Worm (Caenorhabditis elegans) whole organism, L4 larva: Measurements from ENCODE around the gene catp-8.

Experiments used
- F10B5.3 ChIP-seq: sonication (generic microtip); optimal IDR thresholded peaks from 2 replicates; lab custom pipeline; 2016; ENCODE audit warnings: mild to moderate bottlenecking, missing genetic modification characterization, missing compliant biosample characterization
- F26F4.8 ChIP-seq: fragments of 200-800 bp; sonication (Bioruptor generic); conservative IDR thresholded peaks from 2 replicates; pipeline ENCODE4 v1.3.6; 2022; ENCODE audit warnings: missing genetic modification characterization, missing compliant biosample characterization
- F49E8.2 ChIP-seq: sonication (generic microtip); optimal IDR thresholded peaks from 2 replicates; lab custom pipeline; 2016; ENCODE audit warnings: missing compliant biosample characterization, mild to moderate bottlenecking, missing genetic modification characterization, borderline replicate concordance
- R02D3.7 ChIP-seq: fragments of 150-350 bp; sonication (generic microtip); optimal IDR thresholded peaks from 3 replicates; lab custom pipeline; 2014; ENCODE audit warnings: missing biosample characterization, missing genetic modification characterization
- Y105C5A.15 ChIP-seq: fragments of 200-800 bp; sonication (Bioruptor generic); IDR thresholded peaks from 2 replicates; pipeline ENCODE4 v1.3.6; 2022; ENCODE audit warnings: missing genetic modification characterization, missing compliant biosample characterization
- Y48G9A.11 ChIP-seq: fragments of 200-800 bp; sonication (Bioruptor generic); IDR thresholded peaks from 2 replicates; pipeline ENCODE4 v1.3.6; 2022; ENCODE audit warnings: missing genetic modification reagents, missing genetic modification characterization, missing compliant biosample characterization
- Y5F2A.4 ChIP-seq: fragments of 200-800 bp; sonication (Bioruptor generic); optimal IDR thresholded peaks from 2 replicates; lab custom pipeline; 2018; ENCODE audit warnings: mild to moderate bottlenecking, missing genetic modification characterization, missing compliant biosample characterization
- ceh-82 ChIP-seq: sonication (generic microtip); optimal IDR thresholded peaks from 2 replicates; lab custom pipeline; 2017; ENCODE audit warnings: missing biosample characterization, missing genetic modification characterization
- ces-1 ChIP-seq: fragments of 150-350 bp; sonication (generic microtip); optimal IDR thresholded peaks from 4 replicates; lab custom pipeline; 2014; ENCODE audit warnings: missing biosample characterization, missing genetic modification reagents, missing genetic modification characterization
- daf-19 ChIP-seq: fragments of 200-800 bp; sonication (Bioruptor generic); conservative IDR thresholded peaks from 2 replicates; pipeline ENCODE4 v1.3.6; 2022; ENCODE audit warnings: missing genetic modification characterization, missing compliant biosample characterization
- dmd-6 ChIP-seq: fragments of 200-800 bp; sonication (Bioruptor generic); IDR thresholded peaks from 2 replicates; pipeline ENCODE4 v1.3.6; 2022; ENCODE audit warnings: missing genetic modification reagents, missing genetic modification characterization, missing compliant biosample characterization
- duxl-1 ChIP-seq: sonication (generic microtip); optimal IDR thresholded peaks from 2 replicates; lab custom pipeline; 2016; ENCODE audit warnings: mild to moderate bottlenecking, missing genetic modification characterization, moderate library complexity, missing compliant biosample characterization; ENCODE audit not compliant: poor library complexity
- gei-8 ChIP-seq: fragments of 200-800 bp; sonication (Bioruptor generic); optimal IDR thresholded peaks from 2 replicates; lab custom pipeline; 2018; ENCODE audit warnings: mild to moderate bottlenecking, missing genetic modification characterization, missing compliant biosample characterization
- hlh-11 ChIP-seq: fragments of 200-800 bp; sonication (Bioruptor generic); optimal IDR thresholded peaks from 2 replicates; lab custom pipeline; 2018; ENCODE audit warnings: mild to moderate bottlenecking, missing genetic modification characterization, missing compliant biosample characterization
- hlh-30 ChIP-seq: sonication (generic microtip); optimal IDR thresholded peaks from 2 replicates; lab custom pipeline; 2017; ENCODE audit warnings: antibody characterized with exemption, mild to moderate bottlenecking, missing genetic modification characterization, missing compliant biosample characterization; ENCODE audit not compliant: insufficient read depth
- lin-1 ChIP-seq: fragments of 200-800 bp; sonication (Bioruptor generic); IDR thresholded peaks from 2 replicates; pipeline ENCODE4 v1.3.6; 2022; ENCODE audit warnings: missing genetic modification reagents, missing genetic modification characterization, missing compliant biosample characterization
- lin-13 ChIP-seq: fragments of 150-350 bp; optimal IDR thresholded peaks from 2 replicates; lab custom pipeline; 2014; ENCODE audit warnings: missing biosample characterization, missing genetic modification reagents, missing genetic modification characterization
- lin-15B ChIP-seq: fragments of 150-350 bp; sonication (generic microtip); optimal IDR thresholded peaks from 3 replicates; lab custom pipeline; 2014; ENCODE audit warnings: missing biosample characterization, missing genetic modification characterization
- lsy-2 ChIP-seq, 2 experiments: fragments of 150-350 bp in 1 of 2; sonication (generic microtip) in 1 of 2; optimal IDR thresholded peaks; 2 replicates each; lab custom pipeline; 2014 to 2017; ENCODE audit warnings: missing biosample characterization in 2 of 2, missing genetic modification characterization in 2 of 2
- madf-5 ChIP-seq, 2 experiments: fragments of 200-800 bp; sonication (Bioruptor generic); IDR thresholded peaks; 2 replicates each; pipeline ENCODE4 v1.3.6; 2022; ENCODE audit warnings: missing compliant biosample characterization in 2 of 2, missing genetic modification characterization in 2 of 2
- mdl-1 ChIP-seq, 2 experiments: fragments of 150-350 bp in 1 of 2; sonication (generic microtip) in 1 of 2; optimal IDR thresholded peaks; 2 replicates each; lab custom pipeline; 2014 to 2017; ENCODE audit warnings: missing biosample characterization in 2 of 2, missing genetic modification characterization in 2 of 2
- mes-2 ChIP-seq: sonication (generic microtip); optimal IDR thresholded peaks from 2 replicates; lab custom pipeline; 2016; ENCODE audit warnings: missing genotype, mild to moderate bottlenecking, missing genetic modification characterization, missing compliant biosample characterization; ENCODE audit not compliant: poor library complexity, severe bottlenecking
- mxl-2 ChIP-seq: fragments of 200-800 bp; sonication (Bioruptor generic); conservative IDR thresholded peaks from 2 replicates; pipeline ENCODE4 v1.3.6; 2022; ENCODE audit warnings: missing genetic modification reagents, missing genetic modification characterization, missing compliant biosample characterization
- mxl-3 ChIP-seq: fragments of 200-800 bp; sonication (Bioruptor generic); optimal IDR thresholded peaks from 2 replicates; lab custom pipeline; 2018; ENCODE audit warnings: mild to moderate bottlenecking, missing genetic modification characterization, missing compliant biosample characterization
- nhr-11 ChIP-seq: fragments of 150-350 bp; optimal IDR thresholded peaks from 2 replicates; lab custom pipeline; 2014; ENCODE audit warnings: missing biosample characterization, missing genetic modification characterization
- nhr-237 ChIP-seq: sonication (generic microtip); optimal IDR thresholded peaks from 2 replicates; lab custom pipeline; 2017; ENCODE audit warnings: missing biosample characterization, missing genetic modification characterization
- nhr-25 ChIP-seq: sonication (generic microtip); optimal IDR thresholded peaks from 2 replicates; lab custom pipeline; 2017; ENCODE audit warnings: missing genetic modification characterization, mild to moderate bottlenecking, missing compliant biosample characterization, antibody characterized with exemption, moderate library complexity, borderline replicate concordance; ENCODE audit not compliant: insufficient read depth
- nhr-28 ChIP-seq: fragments of 150-350 bp; optimal IDR thresholded peaks from 2 replicates; lab custom pipeline; 2014; ENCODE audit warnings: missing biosample characterization, missing genetic modification characterization
- nhr-48 ChIP-seq: sonication (generic microtip); optimal IDR thresholded peaks from 2 replicates; lab custom pipeline; 2016; ENCODE audit warnings: mild to moderate bottlenecking, missing genetic modification characterization, missing compliant biosample characterization
- nhr-77 ChIP-seq: fragments of 150-350 bp; optimal IDR thresholded peaks from 2 replicates; lab custom pipeline; 2014; ENCODE audit warnings: missing biosample characterization, missing genetic modification characterization
- php-3 ChIP-seq: fragments of 200-800 bp; sonication (Bioruptor generic); IDR thresholded peaks from 2 replicates; pipeline ENCODE4 v1.3.6; 2022; ENCODE audit warnings: missing genetic modification reagents, missing genetic modification characterization, missing compliant biosample characterization
- pqm-1 ChIP-seq: sonication (generic microtip); optimal IDR thresholded peaks from 2 replicates; lab custom pipeline; 2017; ENCODE audit warnings: missing biosample characterization, missing genetic modification characterization
- snpc-4 ChIP-seq: fragments of 150-350 bp; optimal IDR thresholded peaks from 2 replicates; lab custom pipeline; 2014; ENCODE audit warnings: missing biosample characterization, missing genetic modification characterization
- spr-3 ChIP-seq: fragments of 200-800 bp; sonication (Bioruptor generic); optimal IDR thresholded peaks from 2 replicates; lab custom pipeline; 2018; ENCODE audit warnings: mild to moderate bottlenecking, missing genetic modification characterization, missing compliant biosample characterization
- tra-1 ChIP-seq: fragments of 200-800 bp; sonication (Bioruptor generic); IDR thresholded peaks from 2 replicates; pipeline ENCODE4 v1.3.6; 2022; ENCODE audit warnings: missing genetic modification reagents, missing genetic modification characterization, missing compliant biosample characterization

The catp-8 gene

ce11 chrIV:11510664-11511063 is 31.6 kb upstream of the catp-8 start, which contains the start of gene M04B2.6:
M04B2.6 (minus strand) TSS chrIV:11510764.
- no peak for TF ChIP-seq R02D3.7 (tag; lab: Kevin White, UChicago)
- no peak for TF ChIP-seq dmd-6
- no peak for TF ChIP-seq Y48G9A.11 (GFP tag; lab: Robert Waterston, UW)
- TF ChIP-seq nhr-28 (tag; lab: Kevin White, UChicago): no peak
- no peak for TF ChIP-seq Y105C5A.15 (GFP tag; lab: Robert Waterston, UW)
- no peak for TF ChIP-seq pqm-1 (tag; lab: Kevin White, UChicago)
- TF ChIP-seq lin-1 (GFP tag; lab: Robert Waterston, UW): no peak
- TF ChIP-seq lsy-2 (tag; optimal IDR thresholded peaks at IDR 0.05; lab: Kevin White, UChicago): no peak
- no peak for TF ChIP-seq madf-5 (GFP tag; IDR thresholded peaks at IDR 0.05; lab: Robert Waterston, UW)
- no peak for TF ChIP-seq mxl-3 (GFP tag; lab: Kevin White, UChicago)
- TF ChIP-seq lin-15B (tag; lab: Kevin White, UChicago): no peak
- TF ChIP-seq, all 104 proteins: peak for 0

ce11 chrIV:11504416-11504815 is 25.4 kb upstream of the catp-8 start, which contains the start of gene twk-25:
twk-25 (plus strand) TSS chrIV:11504716.
- TF ChIP-seq php-3 (no peak), nhr-11 (tag; lab: Kevin White, UChicago) (no peak), ces-1 (GFP tag; lab: Kevin White, UChicago) (no peak)

DNA sequence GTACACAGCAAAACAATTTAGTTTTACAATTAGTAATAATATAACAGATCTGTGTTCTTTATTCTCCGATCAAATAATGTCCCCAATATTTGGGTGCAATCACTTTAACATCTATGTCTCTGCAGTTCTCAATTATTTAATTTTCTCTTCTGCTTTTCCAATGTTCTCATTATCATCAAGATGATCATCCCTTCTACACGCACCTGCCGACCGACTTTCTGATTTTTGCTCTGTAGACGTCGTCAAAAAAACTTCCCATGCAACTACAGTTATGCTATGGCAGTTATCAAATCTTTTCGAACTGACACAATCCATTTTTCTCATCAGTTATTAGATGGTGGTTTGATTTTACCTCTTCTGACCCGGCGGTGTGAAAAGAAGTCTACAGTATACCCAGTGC is 24.6 kb upstream of the catp-8 start:
- TF ChIP-seq hlh-11 (tag; lab: Kevin White, UChicago): peak; percentile 38
- peak in 1 of 2 experiments; percentile 20 for TF ChIP-seq mdl-1 (tag; optimal IDR thresholded peaks at IDR 0.05; lab: Kevin White, UChicago)
- peak; percentile 29 for TF ChIP-seq mxl-3 (GFP tag; lab: Kevin White, UChicago)
- peak; percentile 61 for TF ChIP-seq nhr-28 (tag; lab: Kevin White, UChicago)
- TF ChIP-seq spr-3: no peak
- TF ChIP-seq gei-8 (GFP tag; lab: Kevin White, UChicago): peak; percentile 16
- no peak for TF ChIP-seq lsy-2 (tag; optimal IDR thresholded peaks at IDR 0.05; lab: Kevin White, UChicago)
- peak; percentile 1 for TF ChIP-seq hlh-30
- no peak for TF ChIP-seq nhr-11 (tag; lab: Kevin White, UChicago)
- peak; percentile 38; the same call in 1 of the 2 replicates for TF ChIP-seq dmd-6
- TF ChIP-seq nhr-48: peak; percentile 52

ce11 chrIV:11500421-11500820 is 21.4 kb upstream of the catp-8 start, which contains the start of gene H21P03.10:
H21P03.10 (plus strand) TSS chrIV:11500721.
- TF ChIP-seq daf-19 (GFP tag; lab: Robert Waterston, UW): no peak
- no peak for TF ChIP-seq nhr-25 (tag; lab: Kevin White, UChicago)
- TF ChIP-seq lin-13 (GFP tag; lab: Kevin White, UChicago): no peak
- no peak for TF ChIP-seq mes-2 (tag; lab: Kevin White, UChicago)
- no peak for TF ChIP-seq lin-1 (GFP tag; lab: Robert Waterston, UW)
- no peak for TF ChIP-seq ceh-82
- no peak for TF ChIP-seq nhr-237
- TF ChIP-seq snpc-4 (tag; lab: Kevin White, UChicago): no peak
- no peak for TF ChIP-seq nhr-77 (tag; lab: Kevin White, UChicago)
- no peak for TF ChIP-seq mxl-3 (GFP tag; lab: Kevin White, UChicago)
- TF ChIP-seq spr-3: no peak
- TF ChIP-seq mxl-2 (GFP tag; lab: Robert Waterston, UW): no peak
- no peak for TF ChIP-seq F10B5.3 (tag; lab: Kevin White, UChicago)
- TF ChIP-seq nhr-11 (tag; lab: Kevin White, UChicago): no peak
- no peak for TF ChIP-seq duxl-1 (tag; lab: Kevin White, UChicago)
- no peak for TF ChIP-seq tra-1 (GFP tag; lab: Robert Waterston, UW)
- no peak for TF ChIP-seq F49E8.2 (tag; lab: Kevin White, UChicago)
- TF ChIP-seq Y5F2A.4 (GFP tag; lab: Kevin White, UChicago): no peak
- no peak for TF ChIP-seq F26F4.8 (GFP tag; lab: Robert Waterston, UW)
- TF ChIP-seq mdl-1 (tag; optimal IDR thresholded peaks at IDR 0.05; lab: Kevin White, UChicago): no peak
